Worm (Caenorhabditis elegans) whole organism, L1 larva: Measurements from ENCODE around the gene ptpn-22.

Experiments
- C04F5.9 ChIP-seq: sonication (generic microtip); optimal IDR thresholded peaks from 2 replicates; lab custom pipeline; 2016; ENCODE audit warnings: missing genetic modification characterization, missing compliant biosample characterization
- F16B12.6 ChIP-seq: fragments of 150-350 bp; optimal IDR thresholded peaks from 2 replicates; lab custom pipeline; 2014; ENCODE audit warnings: missing biosample characterization, missing genetic modification characterization
- Y116A8C.19 ChIP-seq: sonication (generic microtip); optimal IDR thresholded peaks from 2 replicates; lab custom pipeline; 2016; ENCODE audit warnings: missing compliant biosample characterization, missing genetic modification characterization, borderline replicate concordance
- aly-2 ChIP-seq: fragments of 150-350 bp; optimal IDR thresholded peaks from 2 replicates; lab custom pipeline; 2014; ENCODE audit warnings: missing biosample characterization, missing genetic modification characterization
- blmp-1 ChIP-seq: fragments of 150-350 bp; optimal IDR thresholded peaks from 2 replicates; lab custom pipeline; 2014; ENCODE audit warnings: missing biosample characterization, missing genetic modification characterization
- ceh-8 ChIP-seq: fragments of 200-800 bp; sonication (Bioruptor generic); optimal IDR thresholded peaks from 2 replicates; lab custom pipeline; 2018; ENCODE audit warnings: mild to moderate bottlenecking, missing genetic modification characterization, moderate library complexity, missing compliant biosample characterization
- ceh-82 ChIP-seq, 3 experiments: fragments of 150-350 bp in 1 of 3; sonication (generic microtip) in 2 of 3; optimal IDR thresholded peaks; 2 replicates each; lab custom pipeline; 2014 to 2017; ENCODE audit warnings: missing biosample characterization in 3 of 3, missing genetic modification characterization in 3 of 3
- efl-1 ChIP-seq, 4 experiments: fragments of 150-350 bp; optimal IDR thresholded peaks in 3 of 4; peaks in 1 of 4; 1 replicate in 1 of 4; 2 replicates in 3 of 4; lab custom pipeline; 2014; ENCODE audit warnings: missing biosample characterization in 2 of 4, missing genetic modification characterization in 2 of 4, missing genetic modification reagents in 2 of 4
- elt-3 ChIP-seq, 6 experiments: fragments of 150-350 bp in 1 of 6; sonication (generic microtip); optimal IDR thresholded peaks; 2 replicates each; lab custom pipeline; 2017 to 2018; ENCODE audit warnings: missing biosample characterization in 6 of 6, missing genetic modification characterization in 6 of 6, inconsistent platforms in 1 of 6
- ets-5 ChIP-seq: fragments of 200-800 bp; sonication (Bioruptor generic); IDR thresholded peaks from 2 replicates; pipeline ENCODE4 v1.3.6; 2022; ENCODE audit warnings: missing genetic modification characterization, missing compliant biosample characterization
- fkh-10 ChIP-seq: sonication (generic microtip); optimal IDR thresholded peaks from 2 replicates; lab custom pipeline; 2017; ENCODE audit warnings: missing biosample characterization, missing genetic modification reagents, missing genetic modification characterization
- grh-1 ChIP-seq: fragments of 200-800 bp; sonication (Bioruptor generic); IDR thresholded peaks from 2 replicates; pipeline ENCODE4 v1.3.6; 2022; ENCODE audit warnings: missing genetic modification reagents, missing genetic modification characterization, missing compliant biosample characterization
- hpl-2 ChIP-seq: fragments of 150-350 bp; optimal IDR thresholded peaks from 2 replicates; lab custom pipeline; 2014; ENCODE audit warnings: missing biosample characterization, missing genetic modification reagents, missing genetic modification characterization
- lin-13 ChIP-seq: fragments of 150-350 bp; optimal IDR thresholded peaks from 2 replicates; lab custom pipeline; 2014; ENCODE audit warnings: missing biosample characterization, missing genetic modification reagents, missing genetic modification characterization
- lin-14 ChIP-seq: fragments of 200-800 bp; sonication (Bioruptor generic); optimal IDR thresholded peaks from 2 replicates; lab custom pipeline; 2018; ENCODE audit warnings: mild to moderate bottlenecking, missing genetic modification characterization, moderate library complexity, missing compliant biosample characterization
- lin-35 ChIP-seq, 2 experiments: fragments of 150-350 bp; optimal IDR thresholded peaks; 2 replicates each; lab custom pipeline; 2014; ENCODE audit warnings: missing biosample characterization in 2 of 2, missing genetic modification characterization in 2 of 2, missing genetic modification reagents in 2 of 2
- mab-9 ChIP-seq: fragments of 200-800 bp; sonication (Bioruptor generic); IDR thresholded peaks from 2 replicates; pipeline ENCODE4 v1.3.6; 2022; ENCODE audit warnings: missing genetic modification reagents, missing genetic modification characterization, missing compliant biosample characterization
- mef-2 ChIP-seq: fragments of 150-350 bp; optimal IDR thresholded peaks from 2 replicates; lab custom pipeline; 2014; ENCODE audit warnings: missing biosample characterization, missing genetic modification characterization
- nhr-11 ChIP-seq: fragments of 150-350 bp; optimal IDR thresholded peaks from 2 replicates; lab custom pipeline; 2014; ENCODE audit warnings: missing biosample characterization, missing genetic modification characterization
- nhr-20 ChIP-seq: sonication (generic microtip); optimal IDR thresholded peaks from 2 replicates; lab custom pipeline; 2016; ENCODE audit warnings: mild to moderate bottlenecking, missing genetic modification characterization, missing compliant biosample characterization
- nhr-47 ChIP-seq: sonication (generic microtip); optimal IDR thresholded peaks from 2 replicates; lab custom pipeline; 2016; ENCODE audit warnings: mild to moderate bottlenecking, missing genetic modification characterization, moderate library complexity, missing compliant biosample characterization
- nhr-71 ChIP-seq: sonication (generic microtip); optimal IDR thresholded peaks from 2 replicates; lab custom pipeline; 2016; ENCODE audit warnings: mild to moderate bottlenecking, missing genetic modification characterization, moderate library complexity, missing compliant biosample characterization
- nhr-77 ChIP-seq: fragments of 150-350 bp; optimal IDR thresholded peaks from 2 replicates; lab custom pipeline; 2014; ENCODE audit warnings: missing biosample characterization, missing genetic modification characterization
- nhr-85 ChIP-seq: sonication (generic microtip); peaks from one replicate; lab custom pipeline; 2016; ENCODE audit warnings: missing genetic modification characterization, inconsistent platforms, missing compliant biosample characterization
- pag-3 ChIP-seq: sonication (generic microtip); optimal IDR thresholded peaks from 2 replicates; lab custom pipeline; 2017; ENCODE audit warnings: missing genetic modification characterization, mild to moderate bottlenecking, missing compliant biosample characterization, antibody characterized with exemption, borderline replicate concordance; ENCODE audit not compliant: insufficient read depth
- pax-3 ChIP-seq: fragments of 200-800 bp; sonication (Bioruptor generic); optimal IDR thresholded peaks from 2 replicates; lab custom pipeline; 2018; ENCODE audit warnings: mild to moderate bottlenecking, missing genetic modification characterization, moderate library complexity, missing compliant biosample characterization
- sox-4 ChIP-seq: sonication (generic microtip); optimal IDR thresholded peaks from 2 replicates; lab custom pipeline; 2016; ENCODE audit warnings: missing genetic modification characterization, missing compliant biosample characterization
- unc-62 ChIP-seq: fragments of 150-350 bp; optimal IDR thresholded peaks from 2 replicates; lab custom pipeline; 2014; ENCODE audit warnings: missing biosample characterization, missing genetic modification reagents, missing genetic modification characterization
- unc-86 ChIP-seq: sonication (generic microtip); optimal IDR thresholded peaks from 2 replicates; lab custom pipeline; 2016; ENCODE audit warnings: missing genetic modification characterization, missing compliant biosample characterization
- vab-15 ChIP-seq: sonication (generic microtip); optimal IDR thresholded peaks from 2 replicates; lab custom pipeline; 2017; ENCODE audit warnings: missing genotype, mild to moderate bottlenecking, missing genetic modification characterization, missing compliant biosample characterization
- xbp-1 ChIP-seq: sonication (generic microtip); optimal IDR thresholded peaks from 2 replicates; lab custom pipeline; 2016; ENCODE audit warnings: missing genetic modification characterization, missing compliant biosample characterization

Gene ptpn-22

DNA sequence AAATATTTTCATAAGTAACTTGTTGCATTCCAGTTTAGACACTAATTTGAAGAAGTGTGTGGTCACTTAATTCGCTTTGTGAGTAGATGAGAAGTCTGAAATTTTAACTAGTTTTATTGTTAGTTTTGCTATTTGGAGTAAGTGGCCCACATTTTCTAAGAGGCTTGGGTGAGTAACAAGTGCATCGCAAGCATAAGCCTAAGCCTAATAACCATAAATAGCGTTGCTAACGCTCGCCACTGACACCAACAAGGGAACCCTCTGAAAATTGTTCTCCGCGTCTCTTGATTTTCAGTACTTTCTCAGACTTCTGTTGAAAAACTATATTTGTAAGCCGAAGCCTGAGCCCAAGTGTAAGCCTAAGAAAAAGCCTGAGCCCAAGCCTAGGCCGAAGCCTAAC is 15.8 kb downstream of the ptpn-22 start, which contains the start of gene epic-3:
TSS of gene epic-3 (minus strand) at position 101 of the 400 bp plus-strand sequence.
- TF ChIP-seq mef-2 (tag; lab: Kevin White, UChicago) (no peak), efl-1 (optimal IDR thresholded peaks at IDR 0.05; lab: Kevin White, UChicago) (no peak), efl-1 (GFP tag; optimal IDR thresholded peaks at IDR 0.05 in 1 of 2; lab: Kevin White, UChicago) (peak in 1 of 2 experiments; percentile 85)
- TF ChIP-seq, all 84 proteins: peak for 1

ce11 chrIV:1722953-1723352 is 17.1 kb downstream of the ptpn-22 start:
- TF ChIP-seq nhr-20 (tag; lab: Kevin White, UChicago) (peak; percentile 12), grh-1 (0 out of 2 replicates have a peak, but pooled peaks have one; percentile 31), lin-13 (GFP tag; lab: Kevin White, UChicago) (no peak), ets-5 (no peak), aly-2 (tag; lab: Kevin White, UChicago) (peak; percentile 95), nhr-71 (tag; lab: Kevin White, UChicago) (peak; percentile 25), efl-1 (optimal IDR thresholded peaks at IDR 0.05; lab: Kevin White, UChicago) (no peak), efl-1 (GFP tag; optimal IDR thresholded peaks at IDR 0.05 in 1 of 2; lab: Kevin White, UChicago) (peak in 1 of 2 experiments; percentile 72), elt-3 (tag; optimal IDR thresholded peaks at IDR 0.05; lab: Kevin White, UChicago) (peak in 1 of 6 experiments; percentile 18), mab-9 (GFP tag; lab: Robert Waterston, UW) (no peak), nhr-47 (tag; lab: Kevin White, UChicago) (peak; percentile 11)

DNA sequence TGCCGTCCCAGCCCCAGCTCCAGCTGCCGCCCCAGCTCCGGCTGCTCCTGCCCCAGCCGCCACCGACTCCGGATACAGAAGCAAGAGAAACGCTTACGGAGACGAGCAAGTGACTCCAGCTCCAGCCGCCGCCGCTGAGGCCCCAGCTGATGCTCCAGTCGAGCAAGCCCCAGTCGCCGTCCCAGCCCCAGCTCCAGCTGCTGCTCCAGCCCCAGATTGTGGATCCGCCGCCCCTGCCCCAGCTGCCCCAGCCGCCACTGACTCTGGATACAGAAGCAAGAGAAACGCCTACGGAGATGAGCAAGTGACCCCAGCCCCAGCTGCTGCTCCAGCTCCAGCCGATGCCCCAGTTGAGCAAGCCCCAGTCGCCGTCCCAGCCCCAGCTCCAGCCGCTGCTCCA is 17.6 kb downstream of the ptpn-22 start:
- TF ChIP-seq ceh-8 (GFP tag; lab: Kevin White, UChicago), result peak; percentile 49

DNA sequence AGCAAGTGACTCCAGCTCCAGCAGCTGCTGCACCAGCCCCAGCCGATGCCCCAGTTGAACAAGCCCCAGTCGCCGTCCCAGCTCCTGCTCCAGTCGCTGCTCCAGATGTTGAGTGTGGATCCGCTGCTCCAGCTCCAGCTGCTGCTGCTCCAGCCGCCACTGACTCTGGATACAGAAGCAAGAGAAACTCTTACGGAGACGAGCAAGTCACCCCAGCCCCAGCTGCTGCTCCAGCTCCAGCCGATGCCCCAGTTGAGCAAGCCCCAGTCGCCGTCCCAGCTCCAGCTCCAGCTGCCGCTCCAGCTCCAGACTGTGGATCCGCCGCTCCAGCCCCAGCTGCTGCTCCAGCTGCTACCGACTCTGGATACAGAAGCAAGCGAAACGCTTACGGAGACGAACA is 18.5 kb downstream of the ptpn-22 start:
- TF ChIP-seq efl-1 (optimal IDR thresholded peaks at IDR 0.05; lab: Kevin White, UChicago) (no peak), efl-1 (GFP tag; optimal IDR thresholded peaks at IDR 0.05 in 1 of 2; lab: Kevin White, UChicago) (peak in 1 of 2 experiments; percentile 15), pag-3 (no peak)

- 0 out of 2 replicates have a peak, but pooled peaks have one; percentile 19 for TF ChIP-seq mab-9 (GFP tag; lab: Robert Waterston, UW)
Measured at ce11 chrIV:1720902-1721301, 19.2 kb downstream of the ptpn-22 start.

DNA sequence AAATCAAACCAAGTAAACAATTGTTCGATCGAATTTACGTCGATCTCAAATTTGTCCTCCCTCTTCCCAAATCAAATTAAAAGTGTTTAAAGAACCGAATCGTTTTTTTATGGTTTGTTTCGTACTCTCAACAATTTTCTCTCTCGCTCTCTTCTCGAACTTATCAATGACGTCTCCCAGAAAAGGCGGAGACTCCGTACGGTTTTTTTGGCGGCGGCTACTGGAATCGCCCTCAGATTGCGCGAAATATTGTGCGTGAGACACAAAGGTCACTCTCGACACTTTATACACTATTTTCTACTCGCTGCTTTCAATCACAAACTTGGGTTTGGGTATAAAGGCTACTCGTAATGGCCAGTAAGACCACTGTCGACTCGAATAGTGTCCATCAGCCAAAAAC is 19.6 kb downstream of the ptpn-22 start, which contains the start of gene epic-2:
TSS of gene epic-2 (plus strand) at position 317 of the 400 bp plus-strand sequence.
- TF ChIP-seq C04F5.9 (no peak), nhr-85 (tag; lab: Kevin White, UChicago) (peak; percentile 65), nhr-77 (tag; lab: Kevin White, UChicago) (no peak), sox-4 (tag; lab: Kevin White, UChicago) (no peak), F16B12.6 (tag; lab: Kevin White, UChicago) (no peak), unc-86 (tag; lab: Kevin White, UChicago) (no peak), pax-3 (tag; lab: Kevin White, UChicago) (no peak), fkh-10 (GFP tag; lab: Kevin White, UChicago) (no peak), xbp-1 (peak; percentile 5), ceh-82 (tag; optimal IDR thresholded peaks at IDR 0.05; lab: Kevin White, UChicago) (no peak), lin-14 (GFP tag; lab: Kevin White, UChicago) (peak; percentile 31), unc-62 (GFP tag; lab: Kevin White, UChicago) (no peak), nhr-11 (tag; lab: Kevin White, UChicago) (no peak), blmp-1 (tag; lab: Kevin White, UChicago) (peak; percentile 17), grh-1 (peak; percentile 6; the same call in 1 of the 2 replicates), hpl-2 (GFP tag; lab: Kevin White, UChicago) (no peak), vab-15 (tag; lab: Kevin White, UChicago) (no peak), Y116A8C.19 (tag; lab: Kevin White, UChicago) (no peak), nhr-47 (tag; lab: Kevin White, UChicago) (no peak), elt-3 (tag; optimal IDR thresholded peaks at IDR 0.05; lab: Kevin White, UChicago) (peak in 3 of 6 experiments; percentile 3 to 68 (median 23)), lin-35 (GFP tag; optimal IDR thresholded peaks at IDR 0.05; lab: Kevin White, UChicago) (no peak)
- TF ChIP-seq, all 84 proteins: peak for 6
